Worm (Caenorhabditis elegans) whole organism, mixed stage, embryonic: Measurements from ENCODE around the gene F54B8.4.
"Not testable (repeated sequence)": the region's sequence is repeated elsewhere in the genome, so short reads cannot be mapped to it uniquely, and the experiment has no call there.

Experiments used
- drap-1 ChIP-seq: fragments of 200-800 bp; sonication (Bioruptor generic); optimal IDR thresholded peaks from 3 replicates; lab custom pipeline; 2018; ENCODE audit warnings: mild to moderate bottlenecking, missing genetic modification characterization, missing compliant biosample characterization
- mls-2 ChIP-seq: sonication (generic microtip); optimal IDR thresholded peaks from 2 replicates; lab custom pipeline; 2016; ENCODE audit warnings: mild to moderate bottlenecking, missing genetic modification characterization, moderate library complexity, missing compliant biosample characterization
- nhr-28 ChIP-seq: fragments of 150-350 bp; optimal IDR thresholded peaks from 2 replicates; lab custom pipeline; 2014; ENCODE audit warnings: missing biosample characterization, missing genetic modification characterization
- snpc-4 ChIP-seq: fragments of 150-350 bp; optimal IDR thresholded peaks from 2 replicates; lab custom pipeline; 2014; ENCODE audit warnings: missing biosample characterization, missing genetic modification characterization
- unc-120 ChIP-seq: sonication (generic microtip); optimal IDR thresholded peaks from 2 replicates; lab custom pipeline; 2017; ENCODE audit warnings: missing genetic modification characterization, missing compliant biosample characterization; ENCODE audit not compliant: poor library complexity, severe bottlenecking
- unc-62 ChIP-seq: fragments of 150-350 bp; optimal IDR thresholded peaks from 2 replicates; lab custom pipeline; 2014; ENCODE audit warnings: missing biosample characterization, missing genetic modification reagents, missing genetic modification characterization
- ztf-11 ChIP-seq: fragments of 150-350 bp; optimal IDR thresholded peaks from 2 replicates; lab custom pipeline; 2014; ENCODE audit warnings: missing biosample characterization, missing genetic modification characterization

- not testable (repeated sequence) for TF ChIP-seq mls-2; unc-120 (tag; lab: Kevin White, UChicago); drap-1 (GFP tag; lab: Kevin White, UChicago); unc-62 (GFP tag; lab: Kevin White, UChicago); snpc-4 (tag; lab: Kevin White, UChicago); ztf-11 (tag; lab: Kevin White, UChicago); nhr-28 (tag; lab: Kevin White, UChicago)
Measured at ce11 chrV:15850276-15850811, 34.2 kb downstream of the F54B8.4 start, which contains the start of gene srh-147.
